Worm (Caenorhabditis elegans) whole organism, L2 larva: ENCODE data around the gene F53A2.1.

ENCODE experiments used
- F13H6.1 ChIP-seq: sonication (generic microtip); optimal IDR thresholded peaks from 2 replicates; lab custom pipeline; 2016; ENCODE audit warnings: missing genetic modification characterization, missing compliant biosample characterization
- R02D3.7 ChIP-seq: fragments of 150-350 bp; optimal IDR thresholded peaks from 2 replicates; lab custom pipeline; 2014; ENCODE audit warnings: missing biosample characterization, missing genetic modification characterization
- Y55F3AM.14 ChIP-seq: fragments of 200-800 bp; sonication (Bioruptor generic); optimal IDR thresholded peaks from 2 replicates; lab custom pipeline; 2018; ENCODE audit warnings: mild to moderate bottlenecking, missing genetic modification characterization, missing compliant biosample characterization
- ZK546.5 ChIP-seq: sonication (generic microtip); optimal IDR thresholded peaks from 2 replicates; lab custom pipeline; 2017; ENCODE audit warnings: missing biosample characterization, missing genetic modification characterization
- aly-2 ChIP-seq: fragments of 150-350 bp; optimal IDR thresholded peaks from 2 replicates; lab custom pipeline; 2014; ENCODE audit warnings: missing biosample characterization, missing genetic modification characterization
- blmp-1 ChIP-seq: sonication (generic microtip); optimal IDR thresholded peaks from 2 replicates; lab custom pipeline; 2017; ENCODE audit warnings: missing genetic modification characterization, mild to moderate bottlenecking, missing compliant biosample characterization, antibody characterized with exemption, moderate library complexity; ENCODE audit not compliant: insufficient read depth
- ceh-82 ChIP-seq: fragments of 150-350 bp; optimal IDR thresholded peaks from 2 replicates; lab custom pipeline; 2014; ENCODE audit warnings: missing biosample characterization, missing genetic modification characterization
- crh-2 ChIP-seq: sonication (generic microtip); optimal IDR thresholded peaks from 2 replicates; lab custom pipeline; 2017; ENCODE audit warnings: missing biosample characterization, missing genetic modification characterization
- egl-27 ChIP-seq: sonication (generic microtip); optimal IDR thresholded peaks from 3 replicates; lab custom pipeline; 2017; ENCODE audit warnings: missing biosample characterization, missing genetic modification reagents, missing genetic modification characterization
- elt-1 ChIP-seq: fragments of 150-350 bp; optimal IDR thresholded peaks from 2 replicates; lab custom pipeline; 2014; ENCODE audit warnings: missing biosample characterization, missing genetic modification characterization
- fos-1 ChIP-seq: fragments of 150-350 bp; optimal IDR thresholded peaks from 2 replicates; lab custom pipeline; 2014; ENCODE audit warnings: missing biosample characterization, missing genetic modification characterization
- gmeb-1 ChIP-seq: fragments of 150-350 bp; optimal IDR thresholded peaks from 2 replicates; lab custom pipeline; 2014; ENCODE audit warnings: missing biosample characterization, missing genetic modification characterization
- lin-11 ChIP-seq: fragments of 150-350 bp; sonication (generic microtip); optimal IDR thresholded peaks from 2 replicates; lab custom pipeline; 2014; ENCODE audit warnings: missing biosample characterization, missing genetic modification characterization, inconsistent platforms, mixed read lengths
- lsy-2 ChIP-seq, 2 experiments: fragments of 150-350 bp in 1 of 2; sonication (generic microtip) in 1 of 2; optimal IDR thresholded peaks; 2 replicates each; lab custom pipeline; 2014 to 2017; ENCODE audit warnings: missing biosample characterization in 2 of 2, missing genetic modification characterization in 2 of 2
- mab-5 ChIP-seq: fragments of 150-350 bp; optimal IDR thresholded peaks from 2 replicates; lab custom pipeline; 2014; ENCODE audit warnings: missing biosample characterization, missing genetic modification characterization
- mbf-1 ChIP-seq: sonication (generic microtip); optimal IDR thresholded peaks from 2 replicates; lab custom pipeline; 2017; ENCODE audit warnings: missing biosample characterization, missing genetic modification characterization
- mdl-1 ChIP-seq, 2 experiments: fragments of 150-350 bp in 1 of 2; sonication (generic microtip) in 1 of 2; optimal IDR thresholded peaks; 2 replicates each; lab custom pipeline; 2017; ENCODE audit warnings: missing biosample characterization in 2 of 2, missing genetic modification characterization in 2 of 2
- nhr-12 ChIP-seq: fragments of 150-350 bp; optimal IDR thresholded peaks from 2 replicates; lab custom pipeline; 2014; ENCODE audit warnings: missing biosample characterization, missing genetic modification characterization
- nhr-21 ChIP-seq: fragments of 150-350 bp; optimal IDR thresholded peaks from 2 replicates; lab custom pipeline; 2014; ENCODE audit warnings: missing biosample characterization, missing genetic modification characterization
- nhr-23 ChIP-seq: fragments of 150-350 bp; optimal IDR thresholded peaks from 2 replicates; lab custom pipeline; 2014; ENCODE audit warnings: missing biosample characterization, missing genetic modification reagents, missing genetic modification characterization
- nhr-237 ChIP-seq: fragments of 150-350 bp; optimal IDR thresholded peaks from 2 replicates; lab custom pipeline; 2014; ENCODE audit warnings: missing biosample characterization, missing genetic modification characterization
- nhr-25 ChIP-seq: fragments of 150-350 bp; sonication (generic microtip); optimal IDR thresholded peaks from 3 replicates; lab custom pipeline; 2014; ENCODE audit warnings: missing biosample characterization, missing genetic modification characterization
- nhr-6 ChIP-seq: fragments of 150-350 bp; optimal IDR thresholded peaks from 2 replicates; lab custom pipeline; 2014; ENCODE audit warnings: missing biosample characterization, missing genetic modification characterization
- nhr-77 ChIP-seq: fragments of 150-350 bp; optimal IDR thresholded peaks from 2 replicates; lab custom pipeline; 2014; ENCODE audit warnings: missing biosample characterization, missing genetic modification characterization
- peb-1 ChIP-seq: fragments of 150-350 bp; optimal IDR thresholded peaks from 2 replicates; lab custom pipeline; 2014; ENCODE audit warnings: missing biosample characterization, missing genetic modification characterization
- sem-4 ChIP-seq: fragments of 150-350 bp; optimal IDR thresholded peaks from 2 replicates; lab custom pipeline; 2014; ENCODE audit warnings: missing biosample characterization, missing genetic modification reagents, missing genetic modification characterization
- sma-3 ChIP-seq: sonication (generic microtip); optimal IDR thresholded peaks from 2 replicates; lab custom pipeline; 2016; ENCODE audit warnings: missing genetic modification reagents, missing genetic modification characterization, missing compliant biosample characterization
- sma-9 ChIP-seq, 2 experiments: fragments of 150-350 bp in 1 of 2; sonication (generic microtip) in 1 of 2; optimal IDR thresholded peaks; 2 replicates each; lab custom pipeline; 2014 to 2016; ENCODE audit warnings: missing genetic modification characterization in 2 of 2, mild to moderate bottlenecking in 1 of 2, missing biosample characterization in 1 of 2, missing compliant biosample characterization in 1 of 2, missing genetic modification reagents in 1 of 2, moderate library complexity in 1 of 2
- unc-62 ChIP-seq: fragments of 150-350 bp; optimal IDR thresholded peaks from 2 replicates; lab custom pipeline; 2014; ENCODE audit warnings: missing biosample characterization, missing genetic modification reagents, missing genetic modification characterization
- zag-1 ChIP-seq: fragments of 150-350 bp; optimal IDR thresholded peaks from 2 replicates; lab custom pipeline; 2014; ENCODE audit warnings: missing biosample characterization, missing genetic modification characterization
- ztf-1 ChIP-seq: fragments of 200-800 bp; sonication (Bioruptor generic); conservative IDR thresholded peaks from 2 replicates; pipeline ENCODE4 v1.3.6; 2022; ENCODE audit warnings: missing genetic modification characterization, missing compliant biosample characterization
- ztf-11 ChIP-seq: sonication (generic microtip); optimal IDR thresholded peaks from 2 replicates; lab custom pipeline; 2017; ENCODE audit warnings: missing biosample characterization, missing genetic modification characterization

Gene F53A2.1

ce11 chrIII:13344538-13345136 lies 20.0 kb upstream of the F53A2.1 start, which contains the start of gene acaa-2 (continued):
- TF ChIP-seq ceh-82 (tag; lab: Kevin White, UChicago) (no peak), nhr-6 (no peak)

- TF ChIP-seq unc-62 (GFP tag; lab: Kevin White, UChicago) (no peak), nhr-12 (tag; lab: Kevin White, UChicago) (no peak), ztf-1 (GFP tag; lab: Robert Waterston, UW) (no peak), zag-1 (tag; lab: Kevin White, UChicago) (no peak), lsy-2 (tag; optimal IDR thresholded peaks at IDR 0.05; lab: Kevin White, UChicago) (no peak), blmp-1 (tag; lab: Kevin White, UChicago) (no peak), nhr-25 (tag; lab: Kevin White, UChicago) (no peak), mdl-1 (tag; optimal IDR thresholded peaks at IDR 0.05; lab: Kevin White, UChicago) (no peak), nhr-21 (tag; lab: Kevin White, UChicago) (no peak), gmeb-1 (tag; lab: Kevin White, UChicago) (no peak), nhr-23 (tag; lab: Kevin White, UChicago) (no peak), sma-3 (GFP tag; lab: Kevin White, UChicago) (no peak)
Measured at ce11 chrIII:13343562-13344139, 19.0 kb upstream of the F53A2.1 start.

- no peak for TF ChIP-seq egl-27 (tag; lab: Kevin White, UChicago)
- TF ChIP-seq sma-9 (GFP tag; optimal IDR thresholded peaks at IDR 0.05; lab: Kevin White, UChicago): no peak
- no peak for TF ChIP-seq sma-9 (tag; optimal IDR thresholded peaks at IDR 0.05; lab: Kevin White, UChicago)
- TF ChIP-seq F13H6.1 (tag; lab: Kevin White, UChicago): no peak
- TF ChIP-seq ceh-82 (tag; lab: Kevin White, UChicago): no peak
- TF ChIP-seq, all 48 proteins: peak for 0
Measured at ce11 chrIII:13343117-13343516, 18.5 kb upstream of the F53A2.1 start, which contains the start of gene ife-1. Gene ife-1, plus strand, starts transcription at chrIII:13343417.

ce11 chrIII:13342079-13342734 lies 17.6 kb upstream of the F53A2.1 start, which contains the start of gene dro-1:
Gene dro-1, plus strand, starts transcription at chrIII:13342684.
- no peak for TF ChIP-seq fos-1 (tag; lab: Kevin White, UChicago)
- TF ChIP-seq sma-3 (GFP tag; lab: Kevin White, UChicago): no peak
- no peak for TF ChIP-seq unc-62 (GFP tag; lab: Kevin White, UChicago)

ce11 chrIII:13341275-13341626 lies 16.6 kb upstream of the F53A2.1 start, which contains the start of gene nud-1:
Gene nud-1, plus strand, starts transcription at chrIII:13341527.
- no peak for TF ChIP-seq R02D3.7 (tag; lab: Kevin White, UChicago)
- TF ChIP-seq nhr-77 (tag; lab: Kevin White, UChicago): no peak
- TF ChIP-seq sem-4 (tag; lab: Kevin White, UChicago): no peak
- TF ChIP-seq crh-2 (tag; lab: Kevin White, UChicago): no peak
- TF ChIP-seq ZK546.5 (tag; lab: Kevin White, UChicago): no peak
- no peak for TF ChIP-seq Y55F3AM.14 (GFP tag; lab: Kevin White, UChicago)
- no peak for TF ChIP-seq F13H6.1 (tag; lab: Kevin White, UChicago)
- TF ChIP-seq elt-1: no peak
- TF ChIP-seq mab-5: no peak
- TF ChIP-seq mbf-1: no peak
- TF ChIP-seq aly-2: no peak
- no peak for TF ChIP-seq lin-11 (tag; lab: Kevin White, UChicago)
- TF ChIP-seq ztf-11 (tag; lab: Kevin White, UChicago): no peak
- no peak for TF ChIP-seq peb-1 (tag; lab: Kevin White, UChicago)
- TF ChIP-seq nhr-237: no peak
- TF ChIP-seq, all 48 proteins: peak for 0
